Fruit fly (Drosophila melanogaster): ENCODE data around the gene Reps.

- TF ChIP-seq psq (optimal IDR thresholded peaks at IDR 0.05) (no peak), pan (optimal IDR thresholded peaks at IDR 0.05) (peak; percentile 73), Dll (optimal IDR thresholded peaks at IDR 0.05) (no peak), EcR (GFP tag; optimal IDR thresholded peaks at IDR 0.05) (no peak), CG8478 (optimal IDR thresholded peaks at IDR 0.05) (no peak)
Measured at dm6 chr2L:11067970-11068369, 38.5 kb downstream of the Reps start.

All from whole organism.